Fruit fly (Drosophila melanogaster): ENCODE measurements around the gene Rpn7.

dm6 chr3R:22438301-22438700 is 23.6 kb downstream of the Rpn7 start:
- TF ChIP-seq CG7271 (tag; optimal IDR thresholded peaks at IDR 0.05), result no peak
- no peak for TF ChIP-seq CG30020 (tag; optimal IDR thresholded peaks at IDR 0.05)
- TF ChIP-seq CG12942 (GFP tag; optimal IDR thresholded peaks at IDR 0.05), result no peak
- TF ChIP-seq slp2 (GFP tag; optimal IDR thresholded peaks at IDR 0.05), result no peak
- TF ChIP-seq CG17802 (tag; optimal IDR thresholded peaks at IDR 0.05), result no peak
- no peak for TF ChIP-seq CG4617 (GFP tag; optimal IDR thresholded peaks at IDR 0.05; ENCODE audit: borderline replicate concordance)
